Worm (Caenorhabditis elegans): ENCODE data around the gene irld-49.

The irld-49 gene

DNA sequence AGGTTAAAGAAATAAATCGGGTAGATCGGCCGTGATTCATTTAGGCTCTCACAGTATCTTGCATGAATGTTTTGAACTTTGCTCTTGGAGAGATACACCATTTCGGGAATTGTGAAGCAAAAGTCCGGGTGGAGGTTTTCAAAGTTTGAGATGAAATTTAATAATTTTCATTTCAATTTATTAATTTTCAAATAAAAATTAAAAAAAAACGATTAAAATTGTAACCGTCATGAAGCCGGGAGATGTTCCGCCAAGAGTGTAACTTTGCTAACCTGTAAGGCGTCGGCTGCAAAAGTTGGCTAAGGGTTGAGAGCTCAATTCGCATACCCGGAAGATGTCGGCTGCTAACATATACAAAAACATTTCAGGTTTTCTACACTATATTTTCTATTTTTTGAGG, 9.6 kb upstream of the irld-49 start, which contains the start of gene irld-67:
TSS of gene irld-67 (minus strand) at position 101 of the 400 bp plus-strand sequence.
- no peak for TF ChIP-seq pha-4 (tag; optimal IDR thresholded peaks at IDR 0.05)
- TF ChIP-seq T23F11.4 (GFP tag; optimal IDR thresholded peaks at IDR 0.05): no peak
- TF ChIP-seq unc-42 (tag; optimal IDR thresholded peaks at IDR 0.05): no peak
- TF ChIP-seq nhr-11 (tag; optimal IDR thresholded peaks at IDR 0.05): no peak
- no peak for TF ChIP-seq ttx-3 (tag; optimal IDR thresholded peaks at IDR 0.05)
- TF ChIP-seq zip-5 (tag; optimal IDR thresholded peaks at IDR 0.05): no peak
- TF ChIP-seq dmd-4 (tag; optimal IDR thresholded peaks at IDR 0.05; ENCODE audit: borderline replicate concordance): no peak
- TF ChIP-seq nhr-232 (tag; optimal IDR thresholded peaks at IDR 0.05): no peak
- no peak for TF ChIP-seq C38D4.7 (GFP tag; optimal IDR thresholded peaks at IDR 0.05)
- no peak for TF ChIP-seq F13H6.1 (tag; optimal IDR thresholded peaks at IDR 0.05)
- TF ChIP-seq fkh-10 (GFP tag; optimal IDR thresholded peaks at IDR 0.05): no peak
- no peak for TF ChIP-seq pha-2 (tag; optimal IDR thresholded peaks at IDR 0.05)
- TF ChIP-seq pqm-1 (tag; optimal IDR thresholded peaks at IDR 0.05): no peak
- no peak for TF ChIP-seq rnt-1 (tag; optimal IDR thresholded peaks at IDR 0.05)
- no peak for TF ChIP-seq sox-4 (tag; optimal IDR thresholded peaks at IDR 0.05)
- no peak for TF ChIP-seq ahr-1 (tag; optimal IDR thresholded peaks at IDR 0.05)
- TF ChIP-seq hlh-15 (tag; optimal IDR thresholded peaks at IDR 0.05): no peak
- no peak for TF ChIP-seq elt-2 (tag; optimal IDR thresholded peaks at IDR 0.05)
- no peak for TF ChIP-seq hlh-8 (tag; optimal IDR thresholded peaks at IDR 0.05)
- no peak for TF ChIP-seq K02D7.2 (tag; optimal IDR thresholded peaks at IDR 0.05)

DNA sequence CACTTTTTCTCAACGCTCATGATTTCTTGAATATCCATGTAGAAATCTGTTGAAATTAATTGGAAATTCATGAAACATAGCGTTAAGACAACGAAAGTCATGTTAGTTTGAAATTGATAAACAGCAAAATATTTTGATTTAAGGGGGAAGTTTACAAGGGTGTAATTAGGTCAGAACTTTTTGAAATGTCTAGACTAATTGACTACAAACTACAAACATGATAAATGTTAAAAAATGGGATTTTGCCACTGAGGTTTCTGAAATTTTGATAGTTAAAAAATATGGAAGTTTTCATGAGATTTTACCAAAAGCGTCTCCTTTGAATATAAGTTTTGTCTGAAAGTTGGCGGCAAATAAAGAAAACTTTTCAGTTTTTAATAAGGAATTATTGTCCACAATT, 6.1 kb upstream of the irld-49 start, which contains the start of gene irld-65:
TSS of gene irld-65 (minus strand) at position 101 of the 400 bp plus-strand sequence.
- TF ChIP-seq ahr-1 (tag; optimal IDR thresholded peaks at IDR 0.05) (no peak), pat-9 (tag; optimal IDR thresholded peaks at IDR 0.05) (no peak), eyg-1 (tag; optimal IDR thresholded peaks at IDR 0.05) (no peak), K02D7.2 (tag; optimal IDR thresholded peaks at IDR 0.05) (no peak), ceh-48 (tag; optimal IDR thresholded peaks at IDR 0.05) (no peak), hlh-30 (tag; optimal IDR thresholded peaks at IDR 0.05; ENCODE audit: insufficient read depth) (no peak), lin-11 (tag; optimal IDR thresholded peaks at IDR 0.05) (no peak), rnt-1 (tag; optimal IDR thresholded peaks at IDR 0.05) (no peak), C38D4.7 (GFP tag; optimal IDR thresholded peaks at IDR 0.05) (no peak), pros-1 (tag; optimal IDR thresholded peaks at IDR 0.05) (no peak), madf-2 (tag; optimal IDR thresholded peaks at IDR 0.05) (no peak), hlh-13 (GFP tag; optimal IDR thresholded peaks at IDR 0.05) (no peak), odd-2 (tag; optimal IDR thresholded peaks at IDR 0.05) (no peak), ceh-19 (GFP tag; optimal IDR thresholded peaks at IDR 0.05) (no peak)

DNA sequence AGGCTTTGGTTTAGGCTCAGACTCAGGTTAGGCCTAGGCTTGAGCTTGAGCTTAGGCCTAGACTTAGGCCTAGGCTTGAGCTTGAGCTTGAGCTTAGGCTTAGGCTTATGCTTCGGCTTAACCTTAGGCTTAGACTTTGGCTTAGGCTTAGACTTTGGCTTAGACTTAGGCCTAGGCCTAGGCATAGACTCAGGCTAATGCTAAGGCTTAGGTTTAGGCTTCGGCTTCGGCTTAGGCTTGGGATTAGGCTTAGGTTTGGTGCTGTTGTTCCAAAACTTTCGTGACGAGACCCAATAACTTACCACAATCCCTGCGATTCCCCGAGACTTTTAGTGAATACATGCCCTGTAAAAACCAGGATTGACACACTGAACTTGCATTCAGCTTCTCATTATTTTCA, 4.3 kb upstream of the irld-49 start:
- TF ChIP-seq Y22D7AL.16 (tag; optimal IDR thresholded peaks at IDR 0.05): no peak
- TF ChIP-seq pros-1 (tag; optimal IDR thresholded peaks at IDR 0.05): no peak
- peak; percentile 67 for TF ChIP-seq dve-1 (tag; optimal IDR thresholded peaks at IDR 0.05)

DNA sequence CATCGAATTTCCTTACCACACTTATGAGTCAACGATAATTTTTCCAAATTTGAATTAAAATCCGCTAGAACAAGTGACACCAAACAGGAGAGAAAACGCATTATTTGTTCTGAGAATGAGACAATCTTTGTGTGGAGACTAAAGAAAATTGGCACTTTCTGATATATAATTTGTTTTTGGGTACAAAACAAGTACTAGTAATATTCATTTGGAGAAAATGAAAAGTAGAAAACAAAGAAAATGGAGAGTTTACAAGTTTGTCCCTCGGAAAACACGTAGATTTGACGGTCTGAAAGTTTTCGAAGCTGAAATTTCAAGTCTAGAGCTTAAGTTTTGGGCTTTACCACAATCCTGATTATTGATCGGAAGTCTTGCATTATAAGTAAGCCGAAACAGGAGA, 3.2 kb upstream of the irld-49 start, which contains the start of gene irld-66:
TSS of gene irld-66 (minus strand) at position 101 of the 400 bp plus-strand sequence.
- no peak for TF ChIP-seq hlh-13 (GFP tag; optimal IDR thresholded peaks at IDR 0.05)
- TF ChIP-seq ceh-22 (tag; optimal IDR thresholded peaks at IDR 0.05): no peak
- no peak for TF ChIP-seq pat-9 (tag; optimal IDR thresholded peaks at IDR 0.05)
- no peak for TF ChIP-seq unc-3 (GFP tag; conservative IDR thresholded peaks at IDR 0.05)
- no peak for TF ChIP-seq unc-3 (tag; optimal IDR thresholded peaks at IDR 0.05)
- no peak for TF ChIP-seq ceh-34 (tag; optimal IDR thresholded peaks at IDR 0.05)
- TF ChIP-seq mec-3 (tag; optimal IDR thresholded peaks at IDR 0.05; ENCODE audit: borderline replicate concordance): no peak
- TF ChIP-seq unc-55 (GFP tag; optimal IDR thresholded peaks at IDR 0.05): no peak
- no peak for TF ChIP-seq hlh-6 (tag; optimal IDR thresholded peaks at IDR 0.05)
- no peak for TF ChIP-seq hlh-8 (tag; optimal IDR thresholded peaks at IDR 0.05)
- TF ChIP-seq pqm-1 (tag; optimal IDR thresholded peaks at IDR 0.05): no peak
- TF ChIP-seq K02D7.2 (tag; optimal IDR thresholded peaks at IDR 0.05): no peak
- TF ChIP-seq hlh-15 (tag; optimal IDR thresholded peaks at IDR 0.05): no peak
